Worm (Caenorhabditis elegans): ENCODE measurements around the gene clec-203.

ce11 chrV:1064491-1064890 lies 23.6 kb upstream of the clec-203 start, which contains the start of gene str-67:
- TF ChIP-seq ref-1 (GFP tag; conservative IDR thresholded peaks at IDR 0.05) = no peak
- no peak for TF ChIP-seq flt-1 (GFP tag; IDR thresholded peaks at IDR 0.05)

Data from whole organism, midembryonic.